Fruit fly (Drosophila melanogaster): ENCODE measurements around the gene GstD4.

Gene GstD4

DNA sequence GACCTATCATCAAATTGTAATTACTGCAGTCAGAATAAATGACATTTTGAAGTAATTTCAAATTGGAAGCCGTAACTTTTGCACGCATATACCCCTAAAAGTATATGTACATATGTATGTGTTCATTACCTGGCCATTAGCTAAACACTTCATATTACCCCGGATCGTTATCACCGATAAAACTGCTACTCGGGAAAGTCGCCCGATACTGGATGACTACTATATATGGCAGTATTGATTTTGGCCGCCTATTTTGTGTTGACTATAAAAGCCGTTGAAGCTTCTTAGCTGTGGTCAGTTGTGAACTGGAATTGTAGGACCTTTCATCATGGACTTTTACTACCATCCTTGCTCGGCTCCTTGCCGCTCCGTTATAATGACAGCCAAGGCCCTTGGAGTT is 5.8 kb downstream of the GstD4 start, which contains the start of gene GstD8:
GstD8 (plus strand) TSS at position 301 of the 400 bp plus-strand sequence.
- TF ChIP-seq Myc (optimal IDR thresholded peaks at IDR 0.05) (no peak), Abd-B (GFP tag; optimal IDR thresholded peaks at IDR 0.05) (no peak), Hr78 (GFP tag; optimal IDR thresholded peaks at IDR 0.05) (no peak), sage (GFP tag; optimal IDR thresholded peaks at IDR 0.05) (no peak)

DNA sequence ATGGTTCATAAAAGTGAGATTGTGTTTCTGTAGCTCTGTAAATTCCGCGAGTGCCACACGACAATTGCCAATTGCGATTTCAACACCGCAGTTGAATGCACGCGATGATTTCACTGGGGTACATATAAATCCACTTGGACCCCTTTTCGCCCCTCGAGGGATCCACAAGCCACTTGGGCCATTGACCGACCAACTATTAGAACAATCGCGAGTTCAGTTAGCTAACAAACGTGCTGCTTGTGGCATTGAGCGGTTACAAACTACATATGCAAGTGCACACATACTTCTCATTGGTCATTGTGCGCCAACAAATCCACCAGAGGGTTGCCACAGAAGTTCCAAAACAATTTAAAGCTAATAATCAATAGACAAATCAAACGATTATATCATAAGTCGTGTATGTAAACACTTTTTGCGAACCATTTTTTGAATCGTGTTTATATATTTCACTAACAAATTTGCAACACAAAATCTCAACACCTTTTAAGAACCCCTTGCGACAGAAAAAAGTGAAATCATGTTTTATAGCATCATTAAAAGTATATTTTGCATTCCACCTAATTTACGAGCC is 7.3 kb downstream of the GstD4 start:
- TF ChIP-seq Hr83 (GFP tag; optimal IDR thresholded peaks at IDR 0.05; ENCODE audit: poor library complexity, severe bottlenecking) (no peak), Rel (GFP tag; optimal IDR thresholded peaks at IDR 0.05) (no peak), Rel (tag; optimal IDR thresholded peaks at IDR 0.05) (no peak), CG32264 (GFP tag; optimal IDR thresholded peaks at IDR 0.05) (no peak), Jra (GFP tag; optimal IDR thresholded peaks at IDR 0.05) (no peak), CrebA (GFP tag; optimal IDR thresholded peaks at IDR 0.05; ENCODE audit: borderline replicate concordance) (no peak), jim (GFP tag; optimal IDR thresholded peaks at IDR 0.05) (no peak), dmrt93B (GFP tag; optimal IDR thresholded peaks at IDR 0.05) (no peak), lola (GFP tag; optimal IDR thresholded peaks at IDR 0.05) (no peak), Myc (optimal IDR thresholded peaks at IDR 0.05) (no peak), dsf (GFP tag; optimal IDR thresholded peaks at IDR 0.05; ENCODE audit: borderline replicate concordance) (no peak), br (GFP tag; optimal IDR thresholded peaks at IDR 0.05) (no peak), Hr78 (GFP tag; optimal IDR thresholded peaks at IDR 0.05) (no peak), CG9705 (GFP tag; optimal IDR thresholded peaks at IDR 0.05) (no peak), Dfd (GFP tag; optimal IDR thresholded peaks at IDR 0.05) (no peak), Dif (GFP tag; optimal IDR thresholded peaks at IDR 0.05; ENCODE audit: partially characterized antibody) (no peak), woc (GFP tag; optimal IDR thresholded peaks at IDR 0.05) (no peak), foxo (GFP tag; optimal IDR thresholded peaks at IDR 0.05) (no peak)

DNA sequence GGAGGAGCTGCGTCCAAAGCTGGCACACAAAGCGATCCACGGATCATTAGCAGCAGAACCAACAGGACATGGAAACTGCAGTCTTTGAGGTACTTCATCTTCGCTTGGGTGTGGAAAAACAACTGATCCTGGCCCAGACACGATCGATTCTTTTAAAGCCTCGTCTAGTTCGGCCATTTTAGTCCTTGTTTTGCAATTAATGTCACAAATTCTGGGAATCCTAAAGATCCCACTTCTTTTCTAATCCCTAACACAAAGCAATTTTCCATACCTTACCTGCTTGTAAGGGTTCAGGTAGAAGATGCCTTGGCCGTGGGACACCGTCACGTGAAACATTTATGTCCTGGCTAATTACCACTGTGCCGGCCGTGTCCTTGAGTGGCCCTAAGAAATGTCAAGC is 8.7 kb downstream of the GstD4 start, which contains the start of gene CG10035:
CG10035 (minus strand) TSS at position 129 of the 400 bp plus-strand sequence.
- TF ChIP-seq psq (GFP tag; optimal IDR thresholded peaks at IDR 0.05) (no peak), br (GFP tag; optimal IDR thresholded peaks at IDR 0.05) (no peak), Abd-B (GFP tag; optimal IDR thresholded peaks at IDR 0.05) (no peak), sage (GFP tag; optimal IDR thresholded peaks at IDR 0.05) (no peak), fru (GFP tag; optimal IDR thresholded peaks at IDR 0.05) (no peak), Myc (optimal IDR thresholded peaks at IDR 0.05) (no peak), jim (GFP tag; optimal IDR thresholded peaks at IDR 0.05) (no peak), sv (GFP tag; optimal IDR thresholded peaks at IDR 0.05) (no peak), pan (optimal IDR thresholded peaks at IDR 0.05) (no peak), foxo (GFP tag; optimal IDR thresholded peaks at IDR 0.05) (no peak)

DNA sequence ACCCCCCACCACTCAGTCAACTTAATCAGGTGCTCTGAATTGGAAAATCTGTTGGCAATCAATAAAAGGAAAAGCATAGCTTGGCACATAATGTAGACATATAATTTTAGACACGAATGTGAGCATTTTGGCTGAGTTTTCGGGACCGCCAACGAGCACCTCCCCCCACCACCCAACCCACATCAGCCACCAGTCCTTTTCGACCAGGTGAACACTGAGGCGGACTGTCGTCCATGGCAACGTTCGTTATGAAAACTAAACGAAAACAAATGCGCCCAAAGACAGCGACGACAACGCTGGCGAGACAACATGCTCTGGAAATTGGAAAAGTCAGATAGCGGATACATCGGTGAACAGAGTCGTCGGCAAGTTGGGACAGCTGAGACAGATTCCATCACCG is 9.1 kb downstream of the GstD4 start, which contains the start of gene GstD11:
GstD11 (plus strand) TSS at position 301 of the 400 bp plus-strand sequence.
- TF ChIP-seq Mio (GFP tag; optimal IDR thresholded peaks at IDR 0.05) (no peak), Vsx2 (GFP tag; optimal IDR thresholded peaks at IDR 0.05; ENCODE audit: partially characterized antibody) (no peak), Abd-B (GFP tag; optimal IDR thresholded peaks at IDR 0.05) (no peak), dmrt93B (GFP tag; optimal IDR thresholded peaks at IDR 0.05) (no peak), Dfd (GFP tag; optimal IDR thresholded peaks at IDR 0.05) (no peak), dsf (GFP tag; optimal IDR thresholded peaks at IDR 0.05; ENCODE audit: borderline replicate concordance) (no peak), dl (GFP tag; optimal IDR thresholded peaks at IDR 0.05; ENCODE audit: insufficient read depth in 1 of 2, partially characterized antibody in 2 of 2) (no peak), Hr83 (GFP tag; optimal IDR thresholded peaks at IDR 0.05; ENCODE audit: poor library complexity, severe bottlenecking) (no peak), brk (GFP tag; optimal IDR thresholded peaks at IDR 0.05) (no peak), Hnf4 (GFP tag; optimal IDR thresholded peaks at IDR 0.05) (no peak), CG9705 (GFP tag; optimal IDR thresholded peaks at IDR 0.05) (no peak), Sp1 (GFP tag; optimal IDR thresholded peaks at IDR 0.05) (no peak), tai (GFP tag; optimal IDR thresholded peaks at IDR 0.05) (no peak), pan (optimal IDR thresholded peaks at IDR 0.05) (no peak), N (GFP tag; optimal IDR thresholded peaks at IDR 0.05) (no peak), woc (GFP tag; optimal IDR thresholded peaks at IDR 0.05) (no peak), sage (GFP tag; optimal IDR thresholded peaks at IDR 0.05) (no peak), lola (GFP tag; optimal IDR thresholded peaks at IDR 0.05) (no peak), Dif (GFP tag; optimal IDR thresholded peaks at IDR 0.05; ENCODE audit: partially characterized antibody) (no peak)

Measured in whole organism, wandering third instar larva.